Worm (Caenorhabditis elegans) whole organism, young adult: ENCODE results near the gene M05D6.1.

Experiments used
- B0019.2 ChIP-seq: fragments of 200-800 bp; sonication (Bioruptor generic); conservative IDR thresholded peaks from 2 replicates; pipeline ENCODE4 v1.3.6; 2022; ENCODE audit warnings: missing genetic modification reagents, missing genetic modification characterization, missing compliant biosample characterization
- D2030.7 ChIP-seq: fragments of 200-800 bp; sonication (Bioruptor generic); IDR thresholded peaks from 2 replicates; pipeline ENCODE4 v1.3.6; 2022; ENCODE audit warnings: missing genetic modification reagents, missing genetic modification characterization, missing compliant biosample characterization
- F23B12.7 ChIP-seq: sonication (generic microtip); optimal IDR thresholded peaks from 2 replicates; lab custom pipeline; 2017; ENCODE audit warnings: missing genetic modification characterization, mild to moderate bottlenecking, missing compliant biosample characterization, antibody characterized with exemption, moderate library complexity; ENCODE audit not compliant: insufficient read depth
- F33H1.4 ChIP-seq: fragments of 200-800 bp; sonication (Bioruptor generic); IDR thresholded peaks from 2 replicates; pipeline ENCODE4 v1.3.6; 2022; ENCODE audit warnings: missing genetic modification reagents, missing genetic modification characterization, missing compliant biosample characterization
- F49E8.2 ChIP-seq: sonication (generic microtip); optimal IDR thresholded peaks from 3 replicates; lab custom pipeline; 2017; ENCODE audit warnings: missing genetic modification characterization, mild to moderate bottlenecking, missing compliant biosample characterization, antibody characterized with exemption, moderate library complexity; ENCODE audit not compliant: insufficient read depth
- F57A8.1 ChIP-seq: fragments of 200-800 bp; sonication (Bioruptor generic); optimal IDR thresholded peaks from 2 replicates; lab custom pipeline; 2018; ENCODE audit warnings: mild to moderate bottlenecking, missing genetic modification characterization, moderate library complexity, missing compliant biosample characterization
- F57C9.4 ChIP-seq: sonication (generic microtip); optimal IDR thresholded peaks from 2 replicates; lab custom pipeline; 2017; ENCODE audit warnings: mild to moderate bottlenecking, missing genetic modification characterization, missing compliant biosample characterization
- T07F8.4 ChIP-seq: sonication (generic microtip); optimal IDR thresholded peaks from 2 replicates; lab custom pipeline; 2016; ENCODE audit warnings: mild to moderate bottlenecking, missing genetic modification characterization, moderate library complexity, missing compliant biosample characterization
- Y53G8AR.9 ChIP-seq: fragments of 200-800 bp; sonication (Bioruptor generic); conservative IDR thresholded peaks from 2 replicates; pipeline ENCODE4 v1.3.6; 2022; ENCODE audit warnings: missing genetic modification reagents, missing genetic modification characterization, missing compliant biosample characterization
- Y56A3A.18 ChIP-seq: fragments of 200-800 bp; sonication (Bioruptor generic); IDR thresholded peaks from 2 replicates; pipeline ENCODE4 v1.3.6; 2022; ENCODE audit warnings: missing genetic modification reagents, missing genetic modification characterization, missing compliant biosample characterization
- Y67H2A.10 ChIP-seq: fragments of 200-800 bp; sonication (Bioruptor generic); conservative IDR thresholded peaks from 2 replicates; pipeline ENCODE4 v1.3.6; 2022; ENCODE audit warnings: missing genetic modification reagents, missing genetic modification characterization, missing compliant biosample characterization
- Y79H2A.3 ChIP-seq: fragments of 200-800 bp; sonication (Bioruptor generic); conservative IDR thresholded peaks from 2 replicates; pipeline ENCODE4 v1.3.6; 2022; ENCODE audit warnings: missing genetic modification reagents, missing genetic modification characterization, missing compliant biosample characterization
- ZK185.1 ChIP-seq: sonication (generic microtip); optimal IDR thresholded peaks from 2 replicates; lab custom pipeline; 2016; ENCODE audit warnings: mild to moderate bottlenecking, missing genetic modification characterization, missing compliant biosample characterization; ENCODE audit not compliant: poor library complexity, severe bottlenecking
- ccch-3 ChIP-seq: fragments of 200-800 bp; sonication (Bioruptor generic); optimal IDR thresholded peaks from 2 replicates; lab custom pipeline; 2018; ENCODE audit warnings: mild to moderate bottlenecking, missing genetic modification characterization, missing compliant biosample characterization
- cebp-1 ChIP-seq, 2 experiments: fragments of 200-800 bp in 1 of 2; sonication (Bioruptor generic) in 1 of 2; sonication (generic microtip) in 1 of 2; IDR thresholded peaks in 1 of 2; optimal IDR thresholded peaks in 1 of 2; 2 replicates each; pipeline versions ENCODE4 v1.3.6 to Lab custom; 2017 to 2022; ENCODE audit warnings: missing compliant biosample characterization in 2 of 2, missing genetic modification characterization in 2 of 2, mild to moderate bottlenecking in 1 of 2, missing genetic modification reagents in 1 of 2, moderate library complexity in 1 of 2
- ceh-100 ChIP-seq: fragments of 200-800 bp; sonication (Bioruptor generic); IDR thresholded peaks from 2 replicates; pipeline ENCODE4 v1.3.6; 2022; ENCODE audit warnings: missing genetic modification reagents, missing genetic modification characterization, missing compliant biosample characterization
- ceh-58 ChIP-seq: fragments of 200-800 bp; sonication (Bioruptor generic); IDR thresholded peaks from 2 replicates; pipeline ENCODE4 v1.3.6; 2022; ENCODE audit warnings: missing genetic modification characterization, missing compliant biosample characterization
- ceh-91 ChIP-seq: fragments of 200-800 bp; sonication (Bioruptor generic); IDR thresholded peaks from 2 replicates; pipeline ENCODE4 v1.3.6; 2022; ENCODE audit warnings: missing genetic modification reagents, missing genetic modification characterization, missing compliant biosample characterization
- chd-7 ChIP-seq: sonication (generic microtip); optimal IDR thresholded peaks from 2 replicates; lab custom pipeline; 2016; ENCODE audit warnings: mild to moderate bottlenecking, missing genetic modification characterization, moderate library complexity, missing compliant biosample characterization
- hlh-12 ChIP-seq: sonication (generic microtip); optimal IDR thresholded peaks from 2 replicates; lab custom pipeline; 2016; ENCODE audit warnings: missing genetic modification characterization, missing compliant biosample characterization
- hrde-1 ChIP-seq: sonication (generic microtip); optimal IDR thresholded peaks from 2 replicates; lab custom pipeline; 2016; ENCODE audit warnings: missing genetic modification characterization, mild to moderate bottlenecking, missing compliant biosample characterization, moderate library complexity, missing genotype, missing genetic modification reagents, borderline replicate concordance
- hsf-1 ChIP-seq: fragments of 200-800 bp; sonication (Bioruptor generic); IDR thresholded peaks from 2 replicates; pipeline ENCODE4 v1.3.6; 2022; ENCODE audit warnings: missing genetic modification reagents, missing genetic modification characterization, missing compliant biosample characterization
- let-607 ChIP-seq, 2 experiments: fragments of 200-800 bp in 1 of 2; sonication (Bioruptor generic) in 1 of 2; sonication (generic microtip) in 1 of 2; optimal IDR thresholded peaks; 2 replicates each; lab custom pipeline; 2016 to 2018; ENCODE audit warnings: mild to moderate bottlenecking in 2 of 2, missing compliant biosample characterization in 2 of 2, missing genetic modification characterization in 2 of 2, moderate library complexity in 2 of 2, missing genotype in 1 of 2
- lin-26 ChIP-seq: fragments of 200-800 bp; sonication (Bioruptor generic); IDR thresholded peaks from 2 replicates; pipeline ENCODE4 v1.3.6; 2022; ENCODE audit warnings: missing genetic modification reagents, missing genetic modification characterization, missing compliant biosample characterization
- madf-6 ChIP-seq: fragments of 200-800 bp; sonication (Bioruptor generic); IDR thresholded peaks from 2 replicates; pipeline ENCODE4 v1.3.6; 2022; ENCODE audit warnings: missing genetic modification reagents, missing genetic modification characterization, missing compliant biosample characterization
- nfya-2 ChIP-seq: fragments of 200-800 bp; sonication (Bioruptor generic); IDR thresholded peaks from 2 replicates; pipeline ENCODE4 v1.3.6; 2022; ENCODE audit warnings: missing genetic modification reagents, missing genetic modification characterization, missing compliant biosample characterization
- nhr-27 ChIP-seq: fragments of 200-800 bp; sonication (Bioruptor generic); optimal IDR thresholded peaks from 2 replicates; lab custom pipeline; 2018; ENCODE audit warnings: mild to moderate bottlenecking, missing genetic modification characterization, moderate library complexity, missing compliant biosample characterization
- nhr-80 ChIP-seq: sonication (generic microtip); optimal IDR thresholded peaks from 2 replicates; lab custom pipeline; 2016; ENCODE audit warnings: missing genetic modification characterization, missing compliant biosample characterization
- pbrm-1 ChIP-seq: fragments of 200-800 bp; sonication (Bioruptor generic); IDR thresholded peaks from 2 replicates; pipeline ENCODE4 v1.3.6; 2022; ENCODE audit warnings: missing genetic modification reagents, missing genetic modification characterization, missing compliant biosample characterization
- rec-8 ChIP-seq, 2 experiments: sonication (generic microtip); optimal IDR thresholded peaks; 2 replicates each; lab custom pipeline; 2016; ENCODE audit warnings: mild to moderate bottlenecking in 2 of 2, missing genetic modification characterization in 2 of 2, missing genetic modification reagents in 2 of 2, missing genotype in 2 of 2, missing biosample characterization in 1 of 2, missing compliant biosample characterization in 1 of 2, moderate library complexity in 1 of 2
- sea-2 ChIP-seq: fragments of 200-800 bp; sonication (Bioruptor generic); IDR thresholded peaks from 2 replicates; pipeline ENCODE4 v1.3.6; 2022; ENCODE audit warnings: missing genetic modification characterization, missing compliant biosample characterization
- snpc-3.4 ChIP-seq: sonication (generic microtip); optimal IDR thresholded peaks from 2 replicates; lab custom pipeline; 2017; ENCODE audit warnings: missing genetic modification characterization, mild to moderate bottlenecking, missing compliant biosample characterization, antibody characterized with exemption, moderate library complexity, missing genotype, missing genetic modification reagents
- snpc-4 ChIP-seq, 5 experiments: fragments of 150-350 bp in 1 of 5; sonication (generic microtip) in 4 of 5; optimal IDR thresholded peaks; 2 replicates each; lab custom pipeline; 2014 to 2018; ENCODE audit warnings: missing genetic modification characterization in 5 of 5, missing biosample characterization in 3 of 5, antibody characterized with exemption in 2 of 5, mild to moderate bottlenecking in 2 of 5, missing compliant biosample characterization in 2 of 5, missing genotype in 2 of 5, moderate library complexity in 2 of 5, missing genetic modification reagents in 1 of 5
- tbx-9 ChIP-seq: sonication (generic microtip); optimal IDR thresholded peaks from 2 replicates; lab custom pipeline; 2016; ENCODE audit warnings: borderline replicate concordance, missing genetic modification characterization, inconsistent platforms, missing compliant biosample characterization
- tlf-1 ChIP-seq: fragments of 200-800 bp; sonication (Bioruptor generic); optimal IDR thresholded peaks from 2 replicates; lab custom pipeline; 2018; ENCODE audit warnings: mild to moderate bottlenecking, missing genetic modification characterization, missing compliant biosample characterization
- ztf-18 ChIP-seq: sonication (generic microtip); optimal IDR thresholded peaks from 2 replicates; lab custom pipeline; 2016; ENCODE audit warnings: missing genotype, mild to moderate bottlenecking, missing genetic modification characterization, missing compliant biosample characterization
- ztf-25 ChIP-seq: fragments of 200-800 bp; sonication (Bioruptor generic); IDR thresholded peaks from 2 replicates; pipeline ENCODE4 v1.3.6; 2022; ENCODE audit warnings: missing genetic modification reagents, missing genetic modification characterization, missing compliant biosample characterization

Gene M05D6.1

DNA sequence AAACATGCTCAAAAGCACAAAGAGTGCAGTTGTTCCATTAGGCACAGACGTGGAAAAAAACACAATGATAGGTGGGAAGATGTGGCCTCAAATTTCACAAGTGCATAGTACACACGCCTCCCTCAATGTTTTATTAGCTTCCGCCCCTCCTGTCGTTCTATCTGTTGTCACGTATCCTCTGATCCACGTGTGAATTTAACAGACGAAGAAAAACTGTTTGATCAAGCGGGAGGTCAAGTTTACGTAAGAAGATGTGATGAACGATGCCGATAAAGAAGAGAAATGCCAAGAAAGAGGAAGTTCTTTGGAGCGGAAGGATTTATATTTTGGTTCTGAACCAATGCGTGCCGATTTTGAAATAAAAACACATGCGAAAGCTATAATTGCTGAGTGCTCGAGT, 24.5 kb downstream of the M05D6.1 start:
- TF ChIP-seq pbrm-1 (GFP tag; lab: Robert Waterston, UW) (no peak), ztf-25 (GFP tag; lab: Robert Waterston, UW) (no peak), let-607 (tag; optimal IDR thresholded peaks at IDR 0.05; lab: Kevin White, UChicago) (no peak), ceh-58 (GFP tag; lab: Robert Waterston, UW) (no peak), ZK185.1 (tag; lab: Kevin White, UChicago) (no peak)

ce11 chrII:8449660-8450118, 25.5 kb downstream of the M05D6.1 start, which contains the start of gene F22B5.4:
Gene F22B5.4 (plus strand): TSS chrII:8449710.
- TF ChIP-seq rec-8 (tag; optimal IDR thresholded peaks at IDR 0.05; lab: Kevin White, UChicago) = no peak

DNA sequence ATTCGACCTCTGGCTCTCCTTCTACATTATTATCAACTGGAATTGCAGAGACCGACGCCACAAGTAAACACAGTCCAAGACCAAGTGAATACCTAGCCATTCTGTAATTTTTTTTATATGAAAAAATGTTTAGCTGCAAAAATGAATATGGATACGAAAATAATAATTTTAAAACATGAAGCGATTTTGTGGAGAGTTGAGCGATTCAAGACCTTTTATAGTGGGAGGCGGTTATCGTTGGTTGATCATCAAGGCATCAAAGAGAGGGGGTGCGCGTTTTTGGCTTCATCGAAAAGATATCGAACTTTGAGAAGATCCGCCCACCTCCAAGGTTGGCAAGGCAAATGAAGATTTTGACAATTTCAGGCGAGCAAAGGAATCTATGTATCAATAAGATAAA, 28.5 kb downstream of the M05D6.1 start, which contains the start of gene cut-3:
cut-3 (minus strand) TSS at position 101 of the 400 bp plus-strand sequence.
- TF ChIP-seq Y53G8AR.9 = no peak

ce11 chrII:8444007-8444406, 31.2 kb downstream of the M05D6.1 start, which contains the start of gene evl-20:
Gene evl-20 (plus strand): TSS chrII:8444307.
- TF ChIP-seq Y56A3A.18 (GFP tag; lab: Robert Waterston, UW) = 0 out of 2 replicates have a peak, but pooled peaks have one; percentile 41
- no peak for TF ChIP-seq chd-7 (tag; lab: Kevin White, UChicago)
- TF ChIP-seq F57A8.1 (GFP tag; lab: Kevin White, UChicago) = no peak

- TF ChIP-seq nfya-2 (GFP tag; lab: Robert Waterston, UW) (no peak), madf-6 (GFP tag; lab: Robert Waterston, UW) (peak; percentile 50), nhr-27 (tag; lab: Kevin White, UChicago) (no peak), snpc-3.4 (no peak), F49E8.2 (tag; lab: Kevin White, UChicago) (no peak), hsf-1 (GFP tag; lab: Robert Waterston, UW) (0 out of 2 replicates have a peak, but pooled peaks have one; percentile 39), ceh-100 (no peak), Y79H2A.3 (GFP tag; lab: Robert Waterston, UW) (no peak), ztf-18 (tag; lab: Kevin White, UChicago) (no peak), Y67H2A.10 (no peak), hrde-1 (tag; lab: Kevin White, UChicago) (no peak), T07F8.4 (tag; lab: Kevin White, UChicago) (no peak), tlf-1 (GFP tag; lab: Kevin White, UChicago) (no peak), B0019.2 (GFP tag; lab: Robert Waterston, UW) (no peak), ceh-91 (GFP tag; lab: Robert Waterston, UW) (no peak), nhr-80 (tag; lab: Kevin White, UChicago) (no peak), F23B12.7 (tag; lab: Kevin White, UChicago) (no peak), ceh-58 (GFP tag; lab: Robert Waterston, UW) (no peak), cebp-1 (GFP tag; IDR thresholded peaks at IDR 0.05; lab: Robert Waterston, UW) (no peak), cebp-1 (tag; optimal IDR thresholded peaks at IDR 0.05; lab: Kevin White, UChicago) (no peak), Y53G8AR.9 (peak; percentile 51), ccch-3 (GFP tag; lab: Kevin White, UChicago) (no peak), F57C9.4 (tag; lab: Kevin White, UChicago) (no peak), F33H1.4 (GFP tag; lab: Robert Waterston, UW) (no peak), hlh-12 (no peak), snpc-4 (GFP tag; optimal IDR thresholded peaks at IDR 0.05; lab: Kevin White, UChicago) (no peak), snpc-4 (tag; optimal IDR thresholded peaks at IDR 0.05; lab: Kevin White, UChicago) (no peak), D2030.7 (GFP tag; lab: Robert Waterston, UW) (peak; percentile 34; the same call in 1 of the 2 replicates), lin-26 (0 out of 2 replicates have a peak, but pooled peaks have one; percentile 22), tbx-9 (tag; lab: Kevin White, UChicago) (no peak), sea-2 (no peak)
These were observed 32.4 kb downstream of the M05D6.1 start, which contains the start of gene eif-3.G for ce11 chrII:8442717-8443223. Gene eif-3.G (plus strand): TSS chrII:8442767.
